Worm (Caenorhabditis elegans): Measurements from ENCODE around the gene vps-32.1.

vps-32.1 gene

DNA sequence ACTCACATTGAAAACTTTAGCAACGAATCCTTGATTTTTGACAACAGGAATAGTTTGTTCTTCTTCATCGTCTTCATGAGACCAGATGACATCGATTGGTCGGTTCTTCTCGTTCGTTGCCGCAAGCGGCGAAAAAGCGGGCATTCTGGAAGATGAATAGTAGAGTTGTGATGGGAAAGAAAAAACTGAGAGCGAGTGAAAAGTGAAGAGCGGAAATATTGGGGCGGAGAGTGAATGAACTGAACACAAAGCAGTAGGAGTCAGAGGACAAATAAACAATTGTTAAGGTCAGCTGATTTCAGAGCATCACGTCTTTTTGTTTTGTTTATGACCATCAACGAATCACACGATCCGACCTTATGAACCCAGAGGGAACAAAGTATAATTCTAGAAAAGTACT lies 28.2 kb upstream of the vps-32.1 start, which contains the start of gene F18C5.10:
Gene F18C5.10, minus strand, starts transcription at position 145 of the 400 bp plus-strand sequence.
- no peak for TF ChIP-seq rpc-1 (optimal IDR thresholded peaks at IDR 0.05)
- TF ChIP-seq rpc-1 (tag; optimal IDR thresholded peaks at IDR 0.05) = no peak
- TF ChIP-seq Y53G8AR.9 (GFP tag; conservative IDR thresholded peaks at IDR 0.05) = no peak
- peak; percentile 89 for TF ChIP-seq ama-1 (optimal IDR thresholded peaks at IDR 0.05)
- no peak for TF ChIP-seq ama-1 (GFP tag; optimal IDR thresholded peaks at IDR 0.05)
- TF ChIP-seq lin-26 (GFP tag; IDR thresholded peaks at IDR 0.05) = no peak
- no peak for TF ChIP-seq ceh-40 (GFP tag; IDR thresholded peaks at IDR 0.05)
- TF ChIP-seq attf-3 (GFP tag; conservative IDR thresholded peaks at IDR 0.05) = no peak
- TF ChIP-seq hlh-12 (tag; optimal IDR thresholded peaks at IDR 0.05) = no peak
- TF ChIP-seq cebp-1 (GFP tag; IDR thresholded peaks at IDR 0.05) = no peak
- peak; percentile 45 for TF ChIP-seq cebp-1 (tag; optimal IDR thresholded peaks at IDR 0.05)
- TF ChIP-seq him-1 (tag; optimal IDR thresholded peaks at IDR 0.05) = no peak
- 0 out of 2 replicates have a peak, but pooled peaks have one; percentile 47 for TF ChIP-seq let-526 (GFP tag; IDR thresholded peaks at IDR 0.05)
- TF ChIP-seq ztf-25 (GFP tag; IDR thresholded peaks at IDR 0.05) = no peak
- no peak for TF ChIP-seq akir-1 (GFP tag; optimal IDR thresholded peaks at IDR 0.05)
- TF ChIP-seq hsf-1 (GFP tag; IDR thresholded peaks at IDR 0.05) = 0 out of 2 replicates have a peak, but pooled peaks have one; percentile 47

DNA sequence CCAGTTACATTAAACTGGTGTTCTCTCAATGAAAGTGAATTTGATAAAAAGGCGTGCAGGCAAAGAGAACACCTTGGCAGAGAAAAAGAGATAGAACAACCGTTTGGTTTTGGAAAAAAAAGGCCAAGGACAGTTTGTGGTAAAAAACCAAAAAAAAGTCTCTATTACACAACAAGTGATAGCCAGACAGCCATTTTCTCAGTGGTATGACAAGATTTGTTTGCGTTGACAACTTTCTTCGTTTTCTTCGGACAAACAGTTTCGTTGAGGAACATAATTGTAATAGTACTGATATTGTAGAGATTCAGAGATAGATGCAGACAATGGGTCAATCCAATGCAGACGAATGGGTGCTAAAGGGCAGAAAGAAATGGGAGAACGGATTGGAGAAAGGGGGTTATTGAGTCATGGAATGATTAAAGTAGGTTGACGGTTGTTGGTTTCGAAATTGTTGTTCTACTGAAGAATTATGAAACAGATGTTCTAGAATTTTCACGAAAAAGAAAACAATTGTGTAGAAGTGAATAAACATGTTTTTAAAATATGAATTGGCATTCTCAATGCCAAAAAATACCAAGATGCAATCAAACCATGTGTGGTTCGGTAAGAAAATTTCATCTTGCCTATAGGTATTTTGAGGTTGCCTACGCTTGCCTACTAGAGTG lies 27.2 kb upstream of the vps-32.1 start:
- TF ChIP-seq ceh-100 (GFP tag; IDR thresholded peaks at IDR 0.05) = no peak
- TF ChIP-seq dox-1 (GFP tag; IDR thresholded peaks at IDR 0.05) = 0 out of 2 replicates have a peak, but pooled peaks have one; percentile 27
- TF ChIP-seq sea-2 (GFP tag; IDR thresholded peaks at IDR 0.05) = no peak
- peak; percentile 73 for TF ChIP-seq ztf-26 (tag; optimal IDR thresholded peaks at IDR 0.05)
- TF ChIP-seq F39B2.1 (GFP tag; IDR thresholded peaks at IDR 0.05) = no peak
- TF ChIP-seq lin-40 (tag; optimal IDR thresholded peaks at IDR 0.05) = peak; percentile 80
- no peak for TF ChIP-seq F49E8.2 (tag; optimal IDR thresholded peaks at IDR 0.05; ENCODE audit: insufficient read depth)
- TF ChIP-seq hmg-1.2 (GFP tag; IDR thresholded peaks at IDR 0.05) = peak; percentile 67; the same call in 1 of the 2 replicates
- TF ChIP-seq cebp-1 (GFP tag; IDR thresholded peaks at IDR 0.05) = peak; percentile 55
- peak; percentile 79 for TF ChIP-seq cebp-1 (tag; optimal IDR thresholded peaks at IDR 0.05)
- no peak for TF ChIP-seq aptf-2 (GFP tag; conservative IDR thresholded peaks at IDR 0.05)
- peak; percentile 12 for TF ChIP-seq ama-1 (optimal IDR thresholded peaks at IDR 0.05)
- no peak for TF ChIP-seq ama-1 (GFP tag; optimal IDR thresholded peaks at IDR 0.05)

DNA sequence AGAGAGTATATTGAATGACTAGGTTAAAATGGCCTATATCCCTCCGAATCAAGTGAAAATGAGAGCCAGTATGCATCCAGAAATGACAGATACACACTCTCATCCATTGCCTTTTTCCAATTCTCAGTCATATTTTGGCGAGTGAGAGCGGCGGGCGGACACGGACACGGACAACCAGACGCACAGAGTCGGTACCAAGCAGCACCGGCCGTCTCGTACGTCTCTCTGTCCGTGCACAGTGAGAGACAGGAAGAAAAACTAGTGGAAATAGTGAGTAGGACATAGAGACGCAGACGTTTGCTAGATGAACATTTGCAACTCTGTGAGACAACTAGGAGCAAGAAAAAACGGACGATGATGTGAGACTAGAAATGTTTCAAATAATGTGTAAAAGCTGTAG lies 26.3 kb upstream of the vps-32.1 start:
- TF ChIP-seq nhr-80 (tag; optimal IDR thresholded peaks at IDR 0.05) (peak; percentile 44), athp-1 (tag; optimal IDR thresholded peaks at IDR 0.05) (no peak), mxl-1 (tag; optimal IDR thresholded peaks at IDR 0.05) (no peak), D2030.7 (GFP tag; IDR thresholded peaks at IDR 0.05) (no peak), pbrm-1 (GFP tag; IDR thresholded peaks at IDR 0.05) (no peak), somi-1 (GFP tag; optimal IDR thresholded peaks at IDR 0.05) (no peak), snpc-3.4 (tag; optimal IDR thresholded peaks at IDR 0.05) (no peak), madf-3 (GFP tag; IDR thresholded peaks at IDR 0.05) (no peak), attf-5 (GFP tag; optimal IDR thresholded peaks at IDR 0.05) (peak; percentile 16), K11D2.4 (GFP tag; IDR thresholded peaks at IDR 0.05) (no peak), F22D6.2 (tag; optimal IDR thresholded peaks at IDR 0.05) (no peak), mel-28 (tag; optimal IDR thresholded peaks at IDR 0.05; ENCODE audit: borderline replicate concordance) (no peak), F10E7.11 (tag; optimal IDR thresholded peaks at IDR 0.05) (no peak), tbx-9 (tag; optimal IDR thresholded peaks at IDR 0.05; ENCODE audit: borderline replicate concordance) (no peak), rcor-1 (GFP tag; IDR thresholded peaks at IDR 0.05) (no peak), attf-6 (GFP tag; IDR thresholded peaks at IDR 0.05) (no peak), bed-1 (GFP tag; IDR thresholded peaks at IDR 0.05) (no peak), lin-54 (GFP tag; optimal IDR thresholded peaks at IDR 0.05) (no peak), hmg-1.2 (GFP tag; IDR thresholded peaks at IDR 0.05) (peak; percentile 87), Y67H2A.10 (GFP tag; conservative IDR thresholded peaks at IDR 0.05) (no peak), mcd-1 (GFP tag; IDR thresholded peaks at IDR 0.05) (0 out of 2 replicates have a peak, but pooled peaks have one; percentile 8), akir-1 (GFP tag; optimal IDR thresholded peaks at IDR 0.05) (no peak), zfh-2 (GFP tag; conservative IDR thresholded peaks at IDR 0.05) (peak; percentile 49), sptf-2 (GFP tag; optimal IDR thresholded peaks at IDR 0.05) (no peak)

Data from whole organism, young adult.